Worm (Caenorhabditis elegans) whole organism, late embryonic: ENCODE data around the gene nck-1.

ENCODE experiments used
- T23F11.4 ChIP-seq: fragments of 200-800 bp; sonication (Bioruptor generic); optimal IDR thresholded peaks from 2 replicates; lab custom pipeline; 2018; ENCODE audit warnings: mild to moderate bottlenecking, missing genetic modification characterization, missing compliant biosample characterization
- ama-1 ChIP-seq: fragments of 150-350 bp; optimal IDR thresholded peaks from 2 replicates; lab custom pipeline; 2014
- dmd-4 ChIP-seq: sonication (generic microtip); optimal IDR thresholded peaks from 2 replicates; lab custom pipeline; 2016; ENCODE audit warnings: borderline replicate concordance, missing genetic modification characterization, missing compliant biosample characterization
- elt-2 ChIP-seq: sonication (generic microtip); optimal IDR thresholded peaks from 2 replicates; lab custom pipeline; 2016; ENCODE audit warnings: missing genetic modification reagents, missing genetic modification characterization, missing compliant biosample characterization
- pha-4 ChIP-seq: fragments of 150-350 bp; optimal IDR thresholded peaks from 2 replicates; lab custom pipeline; 2018; ENCODE audit warnings: missing biosample characterization, missing genetic modification reagents, missing genetic modification characterization
- tbx-2 ChIP-seq: sonication (generic microtip); optimal IDR thresholded peaks from 2 replicates; lab custom pipeline; 2016; ENCODE audit warnings: missing genetic modification characterization, missing compliant biosample characterization
- unc-3 ChIP-seq, 2 experiments: fragments of 200-800 bp in 1 of 2; sonication (Bioruptor generic) in 1 of 2; sonication (generic microtip) in 1 of 2; conservative IDR thresholded peaks in 1 of 2; optimal IDR thresholded peaks in 1 of 2; 2 replicates each; pipeline versions ENCODE4 v1.3.6 to Lab custom; 2016 to 2022; ENCODE audit warnings: missing compliant biosample characterization in 2 of 2, missing genetic modification characterization in 2 of 2, missing genetic modification reagents in 1 of 2
- zip-5 ChIP-seq: sonication (generic microtip); optimal IDR thresholded peaks from 2 replicates; lab custom pipeline; 2016; ENCODE audit warnings: missing genetic modification characterization, missing compliant biosample characterization

DNA sequence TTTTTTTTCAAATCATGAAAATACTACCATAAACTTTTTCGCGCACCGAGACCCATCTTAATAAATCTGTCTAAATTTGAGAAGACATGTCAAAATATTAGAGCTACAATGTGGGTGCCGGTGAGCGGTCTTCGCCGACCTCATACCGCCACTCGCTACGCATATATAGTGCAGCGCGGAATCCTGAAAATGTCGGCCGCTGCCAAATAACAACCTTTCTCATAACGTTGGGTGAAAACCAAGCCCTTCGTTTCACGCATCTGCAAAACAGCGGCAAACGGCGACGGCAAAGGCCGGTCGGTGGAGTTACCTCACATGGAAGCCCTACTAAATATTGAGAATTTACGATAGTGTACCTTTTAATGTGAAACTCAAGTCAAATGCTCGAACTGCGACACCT is 50.2 kb downstream of the nck-1 start:
- TF ChIP-seq tbx-2 (tag; lab: Kevin White, UChicago): no peak
- no peak for TF ChIP-seq pha-4 (tag; lab: Kevin White, UChicago)
- TF ChIP-seq zip-5 (tag; lab: Kevin White, UChicago): no peak
- no peak for TF ChIP-seq unc-3 (GFP tag; conservative IDR thresholded peaks at IDR 0.05; lab: Robert Waterston, UW)
- TF ChIP-seq unc-3 (tag; optimal IDR thresholded peaks at IDR 0.05; lab: Kevin White, UChicago): no peak
- no peak for TF ChIP-seq dmd-4 (tag; lab: Kevin White, UChicago)
- TF ChIP-seq T23F11.4 (GFP tag; lab: Kevin White, UChicago): no peak
- no peak for TF ChIP-seq ama-1 (lab: Kevin White, UChicago)
- TF ChIP-seq elt-2 (tag; lab: Kevin White, UChicago): no peak
